Worm (Caenorhabditis elegans) whole organism, L4 larva: ENCODE measurements around the gene T04C12.8.

Experiments
- D1046.2 ChIP-seq: fragments of 200-800 bp; sonication (Bioruptor generic); IDR thresholded peaks from 2 replicates; pipeline ENCODE4 v1.3.6; 2022; ENCODE audit warnings: missing genetic modification characterization, missing compliant biosample characterization
- F10B5.3 ChIP-seq: sonication (generic microtip); optimal IDR thresholded peaks from 2 replicates; lab custom pipeline; 2016; ENCODE audit warnings: mild to moderate bottlenecking, missing genetic modification characterization, missing compliant biosample characterization
- F44E2.7 ChIP-seq: fragments of 200-800 bp; sonication (Bioruptor generic); IDR thresholded peaks from 2 replicates; pipeline ENCODE4 v2.1.2; 2022; ENCODE audit warnings: missing genetic modification characterization, missing compliant biosample characterization
- Y5F2A.4 ChIP-seq: fragments of 200-800 bp; sonication (Bioruptor generic); optimal IDR thresholded peaks from 2 replicates; lab custom pipeline; 2018; ENCODE audit warnings: mild to moderate bottlenecking, missing genetic modification characterization, missing compliant biosample characterization
- Y75B8A.6 ChIP-seq: fragments of 200-800 bp; sonication (Bioruptor generic); IDR thresholded peaks from 2 replicates; pipeline ENCODE4 v1.3.6; 2022; ENCODE audit warnings: missing genetic modification reagents, missing genetic modification characterization, missing compliant biosample characterization
- aly-2 ChIP-seq: sonication (generic microtip); optimal IDR thresholded peaks from 2 replicates; lab custom pipeline; 2018; ENCODE audit warnings: missing biosample characterization, missing genetic modification characterization
- ama-1 ChIP-seq: fragments of 150-350 bp; optimal IDR thresholded peaks from 2 replicates; lab custom pipeline; 2014; ENCODE audit warnings: inconsistent platforms, mixed read lengths
- attf-4 ChIP-seq: sonication (generic microtip); optimal IDR thresholded peaks from 3 replicates; lab custom pipeline; 2017; ENCODE audit warnings: missing biosample characterization, missing genetic modification characterization
- ceh-32 ChIP-seq: sonication (generic microtip); optimal IDR thresholded peaks from 2 replicates; lab custom pipeline; 2016; ENCODE audit warnings: mild to moderate bottlenecking, missing genetic modification characterization, missing compliant biosample characterization; ENCODE audit not compliant: poor library complexity
- ceh-44 ChIP-seq: fragments of 200-800 bp; sonication (Bioruptor generic); IDR thresholded peaks from 2 replicates; pipeline ENCODE4 v1.3.6; 2022; ENCODE audit warnings: missing genetic modification reagents, missing genetic modification characterization, missing compliant biosample characterization
- ceh-62 ChIP-seq: sonication (generic microtip); optimal IDR thresholded peaks from 2 replicates; lab custom pipeline; 2017; ENCODE audit warnings: missing biosample characterization, missing genetic modification characterization
- ces-1 ChIP-seq: fragments of 150-350 bp; sonication (generic microtip); optimal IDR thresholded peaks from 4 replicates; lab custom pipeline; 2014; ENCODE audit warnings: missing biosample characterization, missing genetic modification reagents, missing genetic modification characterization
- ctbp-1 ChIP-seq: fragments of 200-800 bp; sonication (Bioruptor generic); IDR thresholded peaks from 2 replicates; pipeline ENCODE4 v1.3.6; 2022; ENCODE audit warnings: missing genetic modification reagents, missing genetic modification characterization, missing compliant biosample characterization
- daf-19 ChIP-seq: fragments of 200-800 bp; sonication (Bioruptor generic); conservative IDR thresholded peaks from 2 replicates; pipeline ENCODE4 v1.3.6; 2022; ENCODE audit warnings: missing genetic modification characterization, missing compliant biosample characterization
- daf-8 ChIP-seq: fragments of 200-800 bp; sonication (Bioruptor generic); IDR thresholded peaks from 2 replicates; pipeline ENCODE4 v1.3.6; 2022; ENCODE audit warnings: missing genetic modification characterization, missing compliant biosample characterization
- dmd-8 ChIP-seq: fragments of 200-800 bp; sonication (Bioruptor generic); IDR thresholded peaks from 2 replicates; pipeline ENCODE4 v1.3.6; 2022; ENCODE audit warnings: missing genetic modification characterization, missing compliant biosample characterization
- dve-1 ChIP-seq: sonication (generic microtip); optimal IDR thresholded peaks from 2 replicates; lab custom pipeline; 2017; ENCODE audit warnings: antibody characterized with exemption, mild to moderate bottlenecking, missing genetic modification characterization, missing compliant biosample characterization; ENCODE audit not compliant: insufficient read depth
- egl-43 ChIP-seq: fragments of 200-800 bp; sonication (Bioruptor generic); IDR thresholded peaks from 2 replicates; pipeline ENCODE4 v1.3.6; 2022; ENCODE audit warnings: missing genetic modification reagents, missing genetic modification characterization, missing compliant biosample characterization
- gei-8 ChIP-seq: fragments of 200-800 bp; sonication (Bioruptor generic); optimal IDR thresholded peaks from 2 replicates; lab custom pipeline; 2018; ENCODE audit warnings: mild to moderate bottlenecking, missing genetic modification characterization, missing compliant biosample characterization
- hlh-11 ChIP-seq: fragments of 200-800 bp; sonication (Bioruptor generic); optimal IDR thresholded peaks from 2 replicates; lab custom pipeline; 2018; ENCODE audit warnings: mild to moderate bottlenecking, missing genetic modification characterization, missing compliant biosample characterization
- hlh-30 ChIP-seq: sonication (generic microtip); optimal IDR thresholded peaks from 2 replicates; lab custom pipeline; 2017; ENCODE audit warnings: antibody characterized with exemption, mild to moderate bottlenecking, missing genetic modification characterization, missing compliant biosample characterization; ENCODE audit not compliant: insufficient read depth
- hmg-1.1 ChIP-seq: fragments of 200-800 bp; sonication (Bioruptor generic); IDR thresholded peaks from 2 replicates; pipeline ENCODE4 v1.3.6; 2022; ENCODE audit warnings: missing genetic modification reagents, missing genetic modification characterization, missing compliant biosample characterization
- lim-7 ChIP-seq: fragments of 200-800 bp; sonication (Bioruptor generic); IDR thresholded peaks from 2 replicates; pipeline ENCODE4 v1.3.6; 2022; ENCODE audit warnings: missing genetic modification characterization, missing compliant biosample characterization
- lin-1 ChIP-seq: fragments of 200-800 bp; sonication (Bioruptor generic); IDR thresholded peaks from 2 replicates; pipeline ENCODE4 v1.3.6; 2022; ENCODE audit warnings: missing genetic modification reagents, missing genetic modification characterization, missing compliant biosample characterization
- lin-13 ChIP-seq: fragments of 150-350 bp; optimal IDR thresholded peaks from 2 replicates; lab custom pipeline; 2014; ENCODE audit warnings: missing biosample characterization, missing genetic modification reagents, missing genetic modification characterization
- lin-29 ChIP-seq: fragments of 200-800 bp; sonication (Bioruptor generic); IDR thresholded peaks from 2 replicates; pipeline ENCODE4 v1.3.6; 2022; ENCODE audit warnings: missing genetic modification reagents, missing genetic modification characterization, missing compliant biosample characterization
- lin-38 ChIP-seq: fragments of 200-800 bp; sonication (Bioruptor generic); IDR thresholded peaks from 2 replicates; pipeline ENCODE4 v1.3.6; 2022; ENCODE audit warnings: missing genetic modification reagents, missing genetic modification characterization, missing compliant biosample characterization
- lin-39 ChIP-seq: fragments of 150-350 bp; optimal IDR thresholded peaks from 2 replicates; lab custom pipeline; 2014; ENCODE audit warnings: missing biosample characterization, missing genetic modification reagents, missing genetic modification characterization
- madf-5 ChIP-seq, 2 experiments: fragments of 200-800 bp; sonication (Bioruptor generic); IDR thresholded peaks; 2 replicates each; pipeline ENCODE4 v1.3.6; 2022; ENCODE audit warnings: missing compliant biosample characterization in 2 of 2, missing genetic modification characterization in 2 of 2
- mdl-1 ChIP-seq, 2 experiments: fragments of 150-350 bp in 1 of 2; sonication (generic microtip) in 1 of 2; optimal IDR thresholded peaks; 2 replicates each; lab custom pipeline; 2014 to 2017; ENCODE audit warnings: missing biosample characterization in 2 of 2, missing genetic modification characterization in 2 of 2
- mes-2 ChIP-seq: sonication (generic microtip); optimal IDR thresholded peaks from 2 replicates; lab custom pipeline; 2016; ENCODE audit warnings: missing genotype, mild to moderate bottlenecking, missing genetic modification characterization, missing compliant biosample characterization; ENCODE audit not compliant: poor library complexity, severe bottlenecking
- mxl-2 ChIP-seq: fragments of 200-800 bp; sonication (Bioruptor generic); conservative IDR thresholded peaks from 2 replicates; pipeline ENCODE4 v1.3.6; 2022; ENCODE audit warnings: missing genetic modification reagents, missing genetic modification characterization, missing compliant biosample characterization
- nhr-237 ChIP-seq: sonication (generic microtip); optimal IDR thresholded peaks from 2 replicates; lab custom pipeline; 2017; ENCODE audit warnings: missing biosample characterization, missing genetic modification characterization
- nhr-25 ChIP-seq: sonication (generic microtip); optimal IDR thresholded peaks from 2 replicates; lab custom pipeline; 2017; ENCODE audit warnings: missing genetic modification characterization, mild to moderate bottlenecking, missing compliant biosample characterization, antibody characterized with exemption, moderate library complexity, borderline replicate concordance; ENCODE audit not compliant: insufficient read depth
- nhr-41 ChIP-seq: fragments of 200-800 bp; sonication (Bioruptor generic); IDR thresholded peaks from 2 replicates; pipeline ENCODE4 v1.3.6; 2022; ENCODE audit warnings: missing genetic modification reagents, missing genetic modification characterization, missing compliant biosample characterization
- nhr-42 ChIP-seq: fragments of 200-800 bp; sonication (Bioruptor generic); IDR thresholded peaks from 2 replicates; pipeline ENCODE4 v1.3.6; 2022; ENCODE audit warnings: missing genetic modification characterization, missing compliant biosample characterization
- nhr-76 ChIP-seq: fragments of 150-350 bp; optimal IDR thresholded peaks from 2 replicates; lab custom pipeline; 2014; ENCODE audit warnings: missing biosample characterization, missing genetic modification characterization
- nhr-77 ChIP-seq: fragments of 150-350 bp; optimal IDR thresholded peaks from 2 replicates; lab custom pipeline; 2014; ENCODE audit warnings: missing biosample characterization, missing genetic modification characterization
- pqm-1 ChIP-seq: sonication (generic microtip); optimal IDR thresholded peaks from 2 replicates; lab custom pipeline; 2017; ENCODE audit warnings: missing biosample characterization, missing genetic modification characterization
- saeg-2 ChIP-seq: fragments of 200-800 bp; sonication (Bioruptor generic); IDR thresholded peaks from 2 replicates; pipeline ENCODE4 v1.3.6; 2022; ENCODE audit warnings: missing genetic modification reagents, missing genetic modification characterization, missing compliant biosample characterization
- set-16 ChIP-seq: fragments of 200-800 bp; sonication (Bioruptor generic); IDR thresholded peaks from 2 replicates; pipeline ENCODE4 v1.3.6; 2022; ENCODE audit warnings: missing genetic modification reagents, missing genetic modification characterization, missing compliant biosample characterization
- skn-1 ChIP-seq: fragments of 150-350 bp; optimal IDR thresholded peaks from 2 replicates; lab custom pipeline; 2014; ENCODE audit warnings: missing biosample characterization, missing genetic modification characterization
- snpc-4 ChIP-seq: fragments of 150-350 bp; optimal IDR thresholded peaks from 2 replicates; lab custom pipeline; 2014; ENCODE audit warnings: missing biosample characterization, missing genetic modification characterization
- vab-7 ChIP-seq: fragments of 200-800 bp; sonication (Bioruptor generic); IDR thresholded peaks from 2 replicates; pipeline ENCODE4 v1.3.6; 2022; ENCODE audit warnings: missing genetic modification reagents, missing genetic modification characterization, missing compliant biosample characterization
- zfp-2 ChIP-seq: sonication (generic microtip); optimal IDR thresholded peaks from 2 replicates; lab custom pipeline; 2016; ENCODE audit warnings: mild to moderate bottlenecking, missing genetic modification characterization, missing compliant biosample characterization
- zfp-3 ChIP-seq: fragments of 200-800 bp; sonication (Bioruptor generic); conservative IDR thresholded peaks from 2 replicates; pipeline ENCODE4 v1.3.6; 2022; ENCODE audit warnings: missing genetic modification reagents, missing genetic modification characterization, missing compliant biosample characterization
- zip-11 ChIP-seq: fragments of 200-800 bp; sonication (Bioruptor generic); IDR thresholded peaks from 2 replicates; pipeline ENCODE4 v1.3.6; 2022; ENCODE audit warnings: missing genetic modification characterization, missing compliant biosample characterization

Gene T04C12.8

DNA sequence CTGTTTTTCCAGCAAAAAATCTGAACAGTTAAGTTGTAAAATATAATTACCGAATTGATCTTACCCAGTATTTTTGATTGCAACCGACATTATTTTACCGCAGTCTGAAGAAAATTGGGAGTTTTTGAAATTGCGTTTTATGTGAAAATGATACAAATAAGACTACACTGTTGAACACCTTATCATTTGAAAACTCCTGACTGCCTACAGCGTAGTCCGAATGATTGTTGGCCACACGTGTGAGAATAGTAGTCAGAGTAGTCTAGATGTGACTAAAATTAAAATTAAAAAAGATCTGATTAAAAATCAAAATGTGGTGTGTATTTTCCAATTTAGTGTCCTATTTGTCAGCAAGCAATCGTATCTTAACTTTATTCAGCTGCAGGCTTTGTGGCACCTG is 22.4 kb downstream of the T04C12.8 start, which contains the start of gene dhs-18 (continued):
- TF ChIP-seq skn-1: no peak
- TF ChIP-seq lin-29: no peak
- TF ChIP-seq mes-2: no peak
- TF ChIP-seq zfp-3 (GFP tag; lab: Robert Waterston, UW): no peak
- no peak for TF ChIP-seq dmd-8
- TF ChIP-seq hlh-11 (tag; lab: Kevin White, UChicago): peak; percentile 11
- TF ChIP-seq nhr-76 (tag; lab: Kevin White, UChicago): no peak
- TF ChIP-seq mxl-2 (GFP tag; lab: Robert Waterston, UW): no peak
- no peak for TF ChIP-seq nhr-237 (tag; lab: Kevin White, UChicago)
- no peak for TF ChIP-seq ceh-44 (GFP tag; lab: Robert Waterston, UW)
- TF ChIP-seq ama-1: no peak
- TF ChIP-seq ctbp-1 (GFP tag; lab: Robert Waterston, UW): no peak
- no peak for TF ChIP-seq attf-4
- no peak for TF ChIP-seq lin-38 (GFP tag; lab: Robert Waterston, UW)
- TF ChIP-seq ces-1 (GFP tag; lab: Kevin White, UChicago): no peak
- no peak for TF ChIP-seq D1046.2 (GFP tag; lab: Robert Waterston, UW)
- TF ChIP-seq saeg-2 (GFP tag; lab: Robert Waterston, UW): no peak
- TF ChIP-seq madf-5 (GFP tag; IDR thresholded peaks at IDR 0.05; lab: Robert Waterston, UW): no peak
- no peak for TF ChIP-seq daf-19 (GFP tag; lab: Robert Waterston, UW)
- no peak for TF ChIP-seq nhr-42
- TF ChIP-seq F10B5.3 (tag; lab: Kevin White, UChicago): no peak
- TF ChIP-seq lim-7 (GFP tag; lab: Robert Waterston, UW): no peak
- peak; percentile 23 for TF ChIP-seq hlh-30 (tag; lab: Kevin White, UChicago)
- TF ChIP-seq snpc-4 (tag; lab: Kevin White, UChicago): no peak
- TF ChIP-seq daf-8: no peak
- no peak for TF ChIP-seq F44E2.7 (GFP tag; lab: Robert Waterston, UW)
- no peak for TF ChIP-seq hmg-1.1 (GFP tag; lab: Robert Waterston, UW)
- no peak for TF ChIP-seq Y75B8A.6
- TF ChIP-seq lin-39 (tag; lab: Kevin White, UChicago): no peak
- peak in 1 of 2 experiments; percentile 53 for TF ChIP-seq mdl-1 (tag; optimal IDR thresholded peaks at IDR 0.05; lab: Kevin White, UChicago)
- TF ChIP-seq lin-1 (GFP tag; lab: Robert Waterston, UW): no peak
- TF ChIP-seq pqm-1 (tag; lab: Kevin White, UChicago): peak; percentile 42
- no peak for TF ChIP-seq aly-2 (tag; lab: Kevin White, UChicago)
- no peak for TF ChIP-seq gei-8 (GFP tag; lab: Kevin White, UChicago)
- TF ChIP-seq nhr-41 (GFP tag; lab: Robert Waterston, UW): no peak
- TF ChIP-seq nhr-25 (tag; lab: Kevin White, UChicago): no peak
- no peak for TF ChIP-seq vab-7 (GFP tag; lab: Robert Waterston, UW)
- peak; percentile 67 for TF ChIP-seq nhr-77 (tag; lab: Kevin White, UChicago)
- no peak for TF ChIP-seq zip-11
- peak; percentile 9 for TF ChIP-seq dve-1 (tag; lab: Kevin White, UChicago)
- no peak for TF ChIP-seq set-16 (GFP tag; lab: Robert Waterston, UW)
- no peak for TF ChIP-seq zfp-2
- TF ChIP-seq Y5F2A.4 (GFP tag; lab: Kevin White, UChicago): no peak
- TF ChIP-seq lin-13 (GFP tag; lab: Kevin White, UChicago): no peak
- no peak for TF ChIP-seq ceh-32
- TF ChIP-seq ceh-62 (tag; lab: Kevin White, UChicago): no peak
- TF ChIP-seq egl-43 (GFP tag; lab: Robert Waterston, UW): no peak
